Worm (Caenorhabditis elegans): ENCODE data around the gene mcp-1.

mcp-1 gene

DNA sequence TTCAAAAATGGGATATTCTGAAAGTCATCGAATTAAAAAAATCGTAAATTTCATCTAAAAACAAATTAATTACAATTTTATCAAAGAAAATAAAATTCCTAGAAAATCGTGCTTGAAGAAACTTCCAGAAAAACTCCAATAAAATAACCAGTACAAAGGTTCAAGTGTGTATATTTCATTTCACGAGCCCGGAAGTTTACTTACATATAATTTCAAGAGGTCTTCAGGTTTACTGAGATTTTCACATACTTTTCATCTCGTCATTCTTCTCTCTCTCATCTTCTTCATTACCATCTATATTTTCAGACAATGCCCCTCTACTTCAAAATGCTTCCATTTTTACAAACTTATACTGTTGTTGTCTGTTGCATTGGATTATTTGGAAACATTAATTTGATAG, 39.4 kb upstream of the mcp-1 start, which contains the start of gene srsx-18:
TSS of gene srsx-18 (plus strand) at position 301 of the 400 bp plus-strand sequence.
- no peak for TF ChIP-seq hlh-6 (tag; optimal IDR thresholded peaks at IDR 0.05)
- TF ChIP-seq hlh-8 (tag; optimal IDR thresholded peaks at IDR 0.05) = no peak
- TF ChIP-seq fkh-6 (tag; optimal IDR thresholded peaks at IDR 0.05) = no peak

DNA sequence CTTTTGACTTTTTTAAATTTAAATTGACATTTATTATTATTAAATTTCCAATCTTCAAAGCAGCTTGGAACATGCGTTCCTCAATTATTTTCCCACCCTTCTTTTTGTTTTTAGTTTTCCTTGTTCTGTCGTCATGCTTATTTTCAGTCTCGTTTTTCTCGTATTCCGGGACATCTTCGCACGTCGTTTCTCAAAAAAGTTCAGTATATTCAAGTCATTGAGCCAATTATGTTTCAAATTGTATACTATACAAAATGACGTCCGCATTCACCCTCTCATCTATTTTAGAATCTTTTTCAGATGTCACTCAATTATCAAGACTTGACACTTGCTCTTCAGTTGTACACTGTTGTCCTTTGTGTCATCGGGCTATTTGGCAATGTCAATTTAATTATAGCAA, 34.3 kb upstream of the mcp-1 start, which contains the start of gene srsx-17:
TSS of gene srsx-17 (plus strand) at position 301 of the 400 bp plus-strand sequence.
- TF ChIP-seq ref-2 (tag; optimal IDR thresholded peaks at IDR 0.05) (no peak), pros-1 (tag; optimal IDR thresholded peaks at IDR 0.05) (no peak), ceh-22 (tag; optimal IDR thresholded peaks at IDR 0.05) (no peak), tbx-7 (tag; optimal IDR thresholded peaks at IDR 0.05) (no peak)

DNA sequence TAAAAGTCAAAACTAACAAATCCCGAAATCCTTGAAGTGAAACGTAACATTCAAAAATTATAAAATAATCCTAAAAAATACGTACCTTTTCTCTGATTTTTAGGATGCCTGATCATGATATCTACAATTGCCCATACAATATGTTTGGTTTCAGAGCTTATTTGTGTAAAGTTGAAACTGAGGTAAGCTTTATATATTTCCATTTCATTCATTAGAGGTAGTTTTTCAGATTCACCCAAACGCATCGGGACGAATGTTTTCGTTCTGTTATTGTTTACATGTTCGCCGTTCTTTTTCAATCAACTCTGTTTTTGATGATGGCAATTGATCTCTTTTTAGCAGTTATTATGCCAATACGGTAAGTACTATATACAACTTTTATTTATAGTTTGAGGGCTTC, 33.6 kb upstream of the mcp-1 start:
- TF ChIP-seq hlh-15 (tag; optimal IDR thresholded peaks at IDR 0.05) (no peak), dve-1 (tag; optimal IDR thresholded peaks at IDR 0.05) (no peak), pax-1 (tag; optimal IDR thresholded peaks at IDR 0.05) (no peak), lim-6 (tag; optimal IDR thresholded peaks at IDR 0.05) (no peak), hlh-30 (tag; optimal IDR thresholded peaks at IDR 0.05; ENCODE audit: insufficient read depth) (no peak), nhr-11 (tag; optimal IDR thresholded peaks at IDR 0.05) (no peak), sdc-2 (tag; optimal IDR thresholded peaks at IDR 0.05) (no peak), ceh-30 (tag; optimal IDR thresholded peaks at IDR 0.05) (no peak), lin-11 (tag; optimal IDR thresholded peaks at IDR 0.05) (no peak)

DNA sequence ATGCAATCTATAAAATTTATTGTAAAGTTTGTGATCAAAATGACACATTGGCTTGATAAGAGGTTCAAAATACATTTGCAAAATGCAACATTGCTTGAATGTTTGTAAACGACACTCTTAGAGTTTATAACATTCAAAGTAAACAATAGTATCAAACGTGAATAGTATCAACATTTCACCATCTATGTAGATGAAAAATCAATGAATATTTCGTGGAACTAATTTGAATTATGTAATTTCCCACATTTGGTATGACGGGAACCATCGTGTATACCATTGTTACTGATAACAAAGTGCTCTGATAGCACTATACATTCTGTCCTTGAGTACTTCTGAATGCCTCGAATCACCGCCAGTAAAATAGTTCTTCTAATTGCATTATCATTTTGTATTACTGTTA, 31.0 kb upstream of the mcp-1 start, which contains the start of gene galt-1:
TSS of gene galt-1 (plus strand) at position 318 of the 400 bp plus-strand sequence.
- TF ChIP-seq elt-4 (tag; optimal IDR thresholded peaks at IDR 0.05) = no peak
- TF ChIP-seq elt-2 (tag; optimal IDR thresholded peaks at IDR 0.05) = peak; percentile 55

DNA sequence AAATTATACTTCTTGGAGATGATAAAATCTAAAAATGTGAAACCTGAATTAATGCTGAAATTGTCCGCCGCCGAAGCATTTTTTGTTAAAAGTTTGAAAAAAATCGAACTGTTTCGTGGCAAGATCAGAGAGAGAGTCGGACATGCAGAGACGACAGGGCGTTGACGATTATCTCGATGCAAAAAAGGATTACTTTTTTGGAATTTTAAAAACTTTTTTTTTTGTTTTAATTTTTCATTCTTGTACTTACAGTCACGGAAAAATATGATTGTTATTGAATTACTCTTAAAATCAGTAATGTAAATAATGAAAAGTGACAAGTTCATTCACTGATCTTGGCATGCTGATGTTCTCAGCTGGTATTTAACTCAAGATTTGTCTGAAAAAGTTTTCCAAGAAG, 24.9 kb upstream of the mcp-1 start, which contains the start of the genes M03F8.5 and M03F8.7:
TSS of gene M03F8.5 (minus strand) at position 101 of the 400 bp plus-strand sequence.
TSS of gene M03F8.7 (plus strand) at position 249 of the 400 bp plus-strand sequence.
- TF ChIP-seq Y22D7AL.16 (tag; optimal IDR thresholded peaks at IDR 0.05) = no peak
- TF ChIP-seq unc-55 (GFP tag; optimal IDR thresholded peaks at IDR 0.05) = no peak
- TF ChIP-seq pat-9 (tag; optimal IDR thresholded peaks at IDR 0.05) = no peak
- no peak for TF ChIP-seq nfya-1 (tag; optimal IDR thresholded peaks at IDR 0.05)
- TF ChIP-seq lim-6 (tag; optimal IDR thresholded peaks at IDR 0.05) = no peak
- TF ChIP-seq T23F11.4 (GFP tag; optimal IDR thresholded peaks at IDR 0.05) = no peak
- no peak for TF ChIP-seq ceh-19 (GFP tag; optimal IDR thresholded peaks at IDR 0.05)
- TF ChIP-seq gmeb-2 (tag; optimal IDR thresholded peaks at IDR 0.05) = no peak
- no peak for TF ChIP-seq unc-42 (tag; optimal IDR thresholded peaks at IDR 0.05)
- TF ChIP-seq fax-1 (tag; optimal IDR thresholded peaks at IDR 0.05) = no peak
- no peak for TF ChIP-seq tbx-7 (tag; optimal IDR thresholded peaks at IDR 0.05)

DNA sequence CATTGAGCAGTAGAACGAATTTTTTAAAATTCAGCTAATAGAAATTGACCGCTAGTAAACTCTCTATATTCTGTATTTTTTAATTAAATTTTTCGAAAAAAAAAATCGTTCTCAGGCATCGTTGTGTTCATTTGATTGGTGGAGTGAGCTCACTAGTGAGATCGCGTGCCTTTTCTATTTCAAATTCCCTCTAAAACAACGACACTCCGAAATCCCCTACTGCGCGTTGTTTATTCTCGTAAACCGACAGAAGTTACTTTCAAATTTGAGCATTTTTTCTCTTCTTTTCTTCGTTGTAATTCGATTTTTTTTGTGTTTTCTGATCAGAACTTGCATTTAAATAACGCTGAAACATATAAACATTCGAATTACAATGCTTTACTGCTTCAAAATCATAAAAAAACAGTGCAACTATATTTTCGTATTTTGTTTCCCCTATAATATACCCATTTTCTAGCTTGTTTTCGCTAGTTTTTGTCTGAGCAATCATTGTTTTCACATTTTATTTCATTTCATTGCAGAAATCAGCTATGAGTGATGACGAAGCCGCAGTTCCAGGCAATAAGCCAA, 22.0 kb upstream of the mcp-1 start, which contains the start of gene syf-3:
TSS of gene syf-3 (plus strand) at position 520 of the 570 bp plus-strand sequence.
- TF ChIP-seq nfya-1 (tag; optimal IDR thresholded peaks at IDR 0.05) = peak; percentile 42
- TF ChIP-seq dve-1 (tag; optimal IDR thresholded peaks at IDR 0.05) = no peak

DNA sequence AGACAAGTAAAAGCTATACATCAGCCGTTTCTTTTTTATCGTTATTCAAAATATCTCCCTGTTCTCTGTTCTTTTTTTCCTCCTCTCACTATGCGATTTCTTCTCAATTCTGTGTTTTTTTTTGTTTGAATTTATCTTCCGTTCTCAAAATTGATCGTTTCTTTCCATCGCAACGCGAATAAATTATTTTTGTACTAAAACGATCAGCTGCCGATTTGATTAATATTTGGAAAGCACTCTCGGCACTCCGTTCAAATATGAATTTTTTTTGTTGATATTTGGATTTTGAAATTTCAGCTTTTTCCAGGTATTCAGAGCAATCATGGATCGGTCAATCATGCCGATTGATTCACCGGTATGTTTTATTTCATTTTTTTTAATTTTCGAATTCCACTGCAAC, 18.4 kb upstream of the mcp-1 start, which contains the start of gene pst-1:
TSS of gene pst-1 (plus strand) at position 301 of the 400 bp plus-strand sequence.
- no peak for TF ChIP-seq syd-9 (tag; optimal IDR thresholded peaks at IDR 0.05)
- no peak for TF ChIP-seq dve-1 (tag; optimal IDR thresholded peaks at IDR 0.05)
- TF ChIP-seq unc-42 (tag; optimal IDR thresholded peaks at IDR 0.05) = no peak
- no peak for TF ChIP-seq K02D7.2 (tag; optimal IDR thresholded peaks at IDR 0.05)
- TF ChIP-seq ceh-9 (tag; optimal IDR thresholded peaks at IDR 0.05) = no peak
- no peak for TF ChIP-seq ahr-1 (tag; optimal IDR thresholded peaks at IDR 0.05)
- TF ChIP-seq zip-5 (tag; optimal IDR thresholded peaks at IDR 0.05) = no peak
- no peak for TF ChIP-seq ztf-16 (tag; optimal IDR thresholded peaks at IDR 0.05)
- no peak for TF ChIP-seq ceh-30 (tag; optimal IDR thresholded peaks at IDR 0.05)
- TF ChIP-seq unc-55 (GFP tag; optimal IDR thresholded peaks at IDR 0.05) = no peak
- no peak for TF ChIP-seq C38D4.7 (GFP tag; optimal IDR thresholded peaks at IDR 0.05)
- TF ChIP-seq fkh-6 (tag; optimal IDR thresholded peaks at IDR 0.05) = no peak

Measured in whole organism, late embryonic.